Worm (Caenorhabditis elegans): ENCODE results near the gene Y46C8AM.1.
A peak's percentile ranks its signal among the peaks of the same experiment; 100 is the strongest.

The Y46C8AM.1 gene

ce11 chrIV:3956095-3956494, 6.6 kb upstream of the Y46C8AM.1 start, which contains the start of gene clec-73:
Gene clec-73 (minus strand): TSS chrIV:3956195.
- TF ChIP-seq ceh-16 (tag; optimal IDR thresholded peaks at IDR 0.05): no peak
- no peak for TF ChIP-seq unc-39 (tag; optimal IDR thresholded peaks at IDR 0.05)
- no peak for TF ChIP-seq ztf-11 (tag; optimal IDR thresholded peaks at IDR 0.05)
- TF ChIP-seq nhr-25 (tag; optimal IDR thresholded peaks at IDR 0.05): no peak
- TF ChIP-seq snpc-4 (tag; optimal IDR thresholded peaks at IDR 0.05): no peak
- TF ChIP-seq mdl-1 (tag; optimal IDR thresholded peaks at IDR 0.05): no peak
- no peak for TF ChIP-seq ceh-9 (tag; optimal IDR thresholded peaks at IDR 0.05)
- TF ChIP-seq eor-1 (tag; optimal IDR thresholded peaks at IDR 0.05): no peak
- no peak for TF ChIP-seq daf-12 (tag; optimal IDR thresholded peaks at IDR 0.05)
- no peak for TF ChIP-seq jun-1 (tag; optimal IDR thresholded peaks at IDR 0.05)
- TF ChIP-seq unc-62 (GFP tag; optimal IDR thresholded peaks at IDR 0.05): no peak
- TF ChIP-seq tbx-2 (tag; optimal IDR thresholded peaks at IDR 0.05): no peak
- TF ChIP-seq ceh-28 (tag; optimal IDR thresholded peaks at IDR 0.05): no peak
- TF ChIP-seq nhr-43 (tag; optimal IDR thresholded peaks at IDR 0.05; ENCODE audit: poor library complexity, severe bottlenecking): no peak
- TF ChIP-seq fos-1 (tag; optimal IDR thresholded peaks at IDR 0.05): no peak
- no peak for TF ChIP-seq ceh-82 (tag; optimal IDR thresholded peaks at IDR 0.05)
- no peak for TF ChIP-seq ama-1 (optimal IDR thresholded peaks at IDR 0.05)
- TF ChIP-seq pqm-1 (tag; optimal IDR thresholded peaks at IDR 0.05): no peak

- TF ChIP-seq egl-27 (tag; optimal IDR thresholded peaks at IDR 0.05) (no peak), fos-1 (tag; optimal IDR thresholded peaks at IDR 0.05) (no peak), egl-5 (tag; optimal IDR thresholded peaks at IDR 0.05) (no peak), pha-4 (tag; optimal IDR thresholded peaks at IDR 0.05) (no peak), lsy-12 (tag; optimal IDR thresholded peaks at IDR 0.05) (no peak), daf-12 (tag; optimal IDR thresholded peaks at IDR 0.05) (no peak), elt-3 (tag; optimal IDR thresholded peaks at IDR 0.05) (no peak), unc-39 (tag; optimal IDR thresholded peaks at IDR 0.05) (no peak), fkh-2 (tag; optimal IDR thresholded peaks at IDR 0.05) (no peak), ztf-11 (tag; optimal IDR thresholded peaks at IDR 0.05) (no peak), elt-2 (tag; optimal IDR thresholded peaks at IDR 0.05) (no peak), nhr-76 (tag; optimal IDR thresholded peaks at IDR 0.05) (no peak), ceh-28 (tag; optimal IDR thresholded peaks at IDR 0.05) (no peak), nhr-43 (tag; optimal IDR thresholded peaks at IDR 0.05; ENCODE audit: poor library complexity, severe bottlenecking) (no peak), nfya-1 (tag; optimal IDR thresholded peaks at IDR 0.05; ENCODE audit: insufficient read depth) (no peak), nhr-23 (tag; optimal IDR thresholded peaks at IDR 0.05) (no peak)
Measured at ce11 chrIV:3956705-3957104, 6.0 kb upstream of the Y46C8AM.1 start, which contains the start of gene clec-74. Gene clec-74 (plus strand): TSS chrIV:3957005.

ce11 chrIV:3960396-3960795, 2.3 kb upstream of the Y46C8AM.1 start, which contains the start of gene clec-75:
Gene clec-75 (plus strand): TSS chrIV:3960734.
- peak; percentile 63 for TF ChIP-seq elt-2 (tag; optimal IDR thresholded peaks at IDR 0.05)
- TF ChIP-seq egl-27 (tag; optimal IDR thresholded peaks at IDR 0.05): no peak
- no peak for TF ChIP-seq sea-2 (GFP tag; optimal IDR thresholded peaks at IDR 0.05)
- no peak for TF ChIP-seq elt-1 (tag; optimal IDR thresholded peaks at IDR 0.05)
- TF ChIP-seq snpc-4 (tag; optimal IDR thresholded peaks at IDR 0.05): no peak
- TF ChIP-seq unc-62 (GFP tag; optimal IDR thresholded peaks at IDR 0.05): no peak
- no peak for TF ChIP-seq ztf-4 (tag; optimal IDR thresholded peaks at IDR 0.05)
- no peak for TF ChIP-seq ceh-28 (tag; optimal IDR thresholded peaks at IDR 0.05)
- TF ChIP-seq lin-15B (tag; optimal IDR thresholded peaks at IDR 0.05): no peak
- no peak for TF ChIP-seq nfya-1 (tag; optimal IDR thresholded peaks at IDR 0.05; ENCODE audit: insufficient read depth)
- no peak for TF ChIP-seq fos-1 (tag; optimal IDR thresholded peaks at IDR 0.05)
- no peak for TF ChIP-seq ama-1 (optimal IDR thresholded peaks at IDR 0.05)
- peak; percentile 42 for TF ChIP-seq pqm-1 (tag; optimal IDR thresholded peaks at IDR 0.05)
- no peak for TF ChIP-seq lsy-12 (tag; optimal IDR thresholded peaks at IDR 0.05)
- TF ChIP-seq nhr-77 (tag; optimal IDR thresholded peaks at IDR 0.05): no peak
- TF ChIP-seq mdl-1 (tag; optimal IDR thresholded peaks at IDR 0.05): no peak
- no peak for TF ChIP-seq hmg-11 (tag; optimal IDR thresholded peaks at IDR 0.05)
- TF ChIP-seq zag-1 (tag; optimal IDR thresholded peaks at IDR 0.05): no peak
- TF ChIP-seq R02D3.7 (tag; optimal IDR thresholded peaks at IDR 0.05): no peak
- no peak for TF ChIP-seq nhr-12 (tag; optimal IDR thresholded peaks at IDR 0.05)
- TF ChIP-seq fkh-2 (tag; optimal IDR thresholded peaks at IDR 0.05): no peak
- TF ChIP-seq nhr-43 (tag; optimal IDR thresholded peaks at IDR 0.05; ENCODE audit: poor library complexity, severe bottlenecking): no peak
- TF ChIP-seq jun-1 (tag; optimal IDR thresholded peaks at IDR 0.05): peak; percentile 20

All from whole organism, L3 larva.